Fruit fly (Drosophila melanogaster): Measurements from ENCODE around the gene CG11760.

The CG11760 gene

DNA sequence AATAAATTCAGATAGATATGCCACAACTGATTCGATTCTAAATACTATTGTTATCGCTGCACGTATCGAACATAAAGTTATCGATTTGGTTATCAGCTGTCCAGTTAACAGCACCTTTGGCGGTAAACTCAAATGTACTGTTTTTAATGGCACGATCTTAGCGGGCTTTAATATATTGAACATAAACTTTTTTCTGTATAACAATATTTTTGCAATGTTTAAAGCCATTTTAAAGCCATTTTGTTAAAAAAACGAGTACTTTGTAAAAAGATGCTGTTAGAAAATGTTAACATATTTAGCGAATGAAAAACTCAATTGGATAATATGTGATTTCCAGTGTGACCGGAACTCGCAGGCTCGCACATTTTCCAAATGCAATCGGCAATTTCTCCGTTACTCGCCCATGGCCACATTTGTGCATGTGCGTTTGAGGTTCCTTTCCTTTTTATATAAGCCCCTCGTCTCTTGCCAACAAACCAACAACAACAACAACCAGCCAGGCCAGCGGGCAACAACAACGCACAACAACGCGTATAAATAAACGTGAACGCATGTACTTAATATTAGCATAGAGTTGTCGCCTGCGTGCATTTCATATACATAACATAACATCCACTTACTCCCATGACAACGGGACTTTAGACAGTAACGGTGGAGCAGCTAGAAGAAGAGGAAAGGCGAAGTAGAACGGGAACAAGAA, 3.0 kb upstream of the CG11760 start, which contains the start of gene TMEM216 (continued):
- TF ChIP-seq Vsx1 (GFP tag; optimal IDR thresholded peaks at IDR 0.05) (no peak), Stat92E (GFP tag; optimal IDR thresholded peaks at IDR 0.05) (peak in 1 of 3 experiments; percentile 33), odd (GFP tag; optimal IDR thresholded peaks at IDR 0.05) (no peak), zen2 (GFP tag; IDR thresholded peaks at IDR 0.05; ENCODE audit: partially characterized antibody) (no peak), nom (GFP tag; optimal IDR thresholded peaks at IDR 0.05) (no peak), Opbp (GFP tag; IDR thresholded peaks at IDR 0.05; ENCODE audit: partially characterized antibody) (0 out of 3 replicates have a peak, but pooled peaks have one; percentile 5), gce (GFP tag; IDR thresholded peaks at IDR 0.05) (no peak), dati (GFP tag; IDR thresholded peaks at IDR 0.05) (no peak), jumu (GFP tag; optimal IDR thresholded peaks at IDR 0.05) (no peak), CG1233 (GFP tag; optimal IDR thresholded peaks at IDR 0.05) (no peak), caup (GFP tag; optimal IDR thresholded peaks at IDR 0.05; ENCODE audit: severe bottlenecking) (no peak), CG12071 (GFP tag; optimal IDR thresholded peaks at IDR 0.05) (no peak), CG1832 (GFP tag; optimal IDR thresholded peaks at IDR 0.05) (no peak), Lhr (GFP tag; optimal IDR thresholded peaks at IDR 0.05) (peak; percentile 76), NK7.1 (GFP tag; optimal IDR thresholded peaks at IDR 0.05) (no peak), CG1792 (GFP tag; optimal IDR thresholded peaks at IDR 0.05) (no peak), sisA (GFP tag; IDR thresholded peaks at IDR 0.05) (no peak), vnd (GFP tag; IDR thresholded peaks at IDR 0.05; ENCODE audit: partially characterized antibody) (0 out of 3 replicates have a peak, but pooled peaks have one; percentile 34), hkb (optimal IDR thresholded peaks at IDR 0.05) (no peak), hkb (GFP tag; IDR thresholded peaks at IDR 0.05) (no peak), Mad (GFP tag; optimal IDR thresholded peaks at IDR 0.05) (peak; percentile 25), knrl (GFP tag; IDR thresholded peaks at IDR 0.05; ENCODE audit: partially characterized antibody) (no peak), sens (GFP tag) (peak; percentile 76), CG14050 (GFP tag; IDR thresholded peaks at IDR 0.05) (no peak), tap (tag; optimal IDR thresholded peaks at IDR 0.05) (no peak), amos (GFP tag; IDR thresholded peaks at IDR 0.05; ENCODE audit: partially characterized antibody) (peak; percentile 41; the same call in 1 of the 2 replicates), CG8924 (tag; optimal IDR thresholded peaks at IDR 0.05) (peak; percentile 56), Rfx (GFP tag; IDR thresholded peaks at IDR 0.05) (no peak), Nf-YC (tag; optimal IDR thresholded peaks at IDR 0.05) (no peak), slbo (GFP tag; IDR thresholded peaks at IDR 0.05) (no peak), Dip2 (GFP tag; IDR thresholded peaks at IDR 0.05) (no peak), schlank (tag; optimal IDR thresholded peaks at IDR 0.05) (no peak), sug (tag; optimal IDR thresholded peaks at IDR 0.05) (peak; percentile 29), CG7928 (GFP tag; optimal IDR thresholded peaks at IDR 0.05) (no peak), CG15073 (GFP tag; optimal IDR thresholded peaks at IDR 0.05) (no peak), crp (GFP tag; optimal IDR thresholded peaks at IDR 0.05) (peak; percentile 7 to 82), CG16779 (GFP tag; IDR thresholded peaks at IDR 0.05) (no peak), scrt (GFP tag; optimal IDR thresholded peaks at IDR 0.05) (no peak), CG2202 (tag; optimal IDR thresholded peaks at IDR 0.05) (no peak), CG12769 (tag; optimal IDR thresholded peaks at IDR 0.05) (peak; percentile 33), Ptx1 (GFP tag; IDR thresholded peaks at IDR 0.05) (no peak), CG10979 (tag; optimal IDR thresholded peaks at IDR 0.05) (no peak), Camta (GFP tag; optimal IDR thresholded peaks at IDR 0.05) (no peak), dpn (GFP tag; optimal IDR thresholded peaks at IDR 0.05) (peak in 1 of 2 experiments; percentile 6), CG8290 (GFP tag; optimal IDR thresholded peaks at IDR 0.05) (peak; percentile 25), CG8290 (tag; optimal IDR thresholded peaks at IDR 0.05) (no peak), Chrac-16 (GFP tag; optimal IDR thresholded peaks at IDR 0.05) (no peak), bigmax (GFP tag; optimal IDR thresholded peaks at IDR 0.05) (peak; percentile 13), Ets97D (GFP tag; optimal IDR thresholded peaks at IDR 0.05) (peak; percentile 77), CG11398 (GFP tag; optimal IDR thresholded peaks at IDR 0.05) (no peak)
